Worm (Caenorhabditis elegans) whole organism, L4/young adult: ENCODE data around the gene odr-1.

ENCODE experiments used
- W03F9.2 ChIP-seq: fragments of 150-350 bp; optimal IDR thresholded peaks from 2 replicates; lab custom pipeline; 2014; ENCODE audit warnings: missing biosample characterization, missing genetic modification characterization
- dao-5 ChIP-seq: sonication (generic microtip); optimal IDR thresholded peaks from 2 replicates; lab custom pipeline; 2016; ENCODE audit warnings: missing genotype, missing genetic modification characterization, moderate library complexity, missing compliant biosample characterization
- him-1 ChIP-seq: sonication (generic microtip); optimal IDR thresholded peaks from 2 replicates; lab custom pipeline; 2016; ENCODE audit warnings: missing genotype, missing genetic modification reagents, missing genetic modification characterization, missing compliant biosample characterization

- TF ChIP-seq him-1 (tag; lab: Kevin White, UChicago) (peak; percentile 74), dao-5 (no peak), W03F9.2 (tag; lab: Kevin White, UChicago) (no peak)
These were observed 18.1 kb downstream of the odr-1 start, which contains the start of gene acr-12 for ce11 chrX:13532424-13533309.
